Worm (Caenorhabditis elegans): ENCODE data around the gene F46B3.15.

F46B3.15 gene

DNA sequence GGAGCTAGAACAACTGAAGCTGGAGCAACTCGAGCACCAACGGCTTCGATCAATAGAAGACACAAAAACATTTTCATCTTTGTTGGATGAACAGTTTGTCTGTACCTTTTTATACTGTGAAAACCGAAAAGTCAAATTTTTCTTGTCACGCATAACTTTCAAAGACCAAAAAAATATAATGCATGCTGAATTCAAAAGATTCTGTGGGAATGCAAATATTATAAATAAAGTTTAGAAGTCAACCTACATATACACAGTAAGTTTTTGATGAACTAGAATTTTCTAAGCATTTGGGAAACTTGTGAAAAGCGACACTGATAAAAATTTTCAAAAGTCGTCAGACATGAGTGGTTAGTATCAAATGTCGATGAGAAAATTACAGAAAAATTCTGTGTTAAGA, at the start of gene F46B3.15:
Gene F46B3.15, minus strand, starts transcription at position 101 of the 400 bp plus-strand sequence.
- TF ChIP-seq lin-15B (tag; optimal IDR thresholded peaks at IDR 0.05) (no peak), nhr-12 (tag; optimal IDR thresholded peaks at IDR 0.05) (no peak), nhr-43 (tag; optimal IDR thresholded peaks at IDR 0.05; ENCODE audit: poor library complexity, severe bottlenecking) (no peak), lin-39 (tag; optimal IDR thresholded peaks at IDR 0.05) (no peak)

DNA sequence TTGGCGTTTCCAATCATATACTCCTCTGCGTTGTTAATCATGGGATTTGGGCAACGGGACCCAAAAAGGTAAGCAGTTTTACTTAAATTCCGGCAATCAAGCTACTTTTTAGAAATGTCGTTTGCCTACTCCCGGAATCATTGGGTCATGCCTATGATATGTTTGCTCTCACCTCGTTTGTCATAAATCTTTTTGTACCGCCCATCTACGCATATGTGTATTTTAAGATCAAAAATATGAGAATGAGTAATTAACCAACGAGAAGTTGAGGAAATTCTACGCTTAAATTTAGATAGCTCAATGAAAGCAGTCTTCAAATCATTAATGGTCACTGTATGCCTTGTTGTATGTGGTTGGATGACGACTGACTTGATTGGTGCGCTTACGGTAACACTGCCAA, 48.8 kb upstream of the F46B3.15 start:
- TF ChIP-seq snpc-4 (tag; optimal IDR thresholded peaks at IDR 0.05) (no peak), ztf-4 (tag; optimal IDR thresholded peaks at IDR 0.05) (no peak), elt-1 (tag; optimal IDR thresholded peaks at IDR 0.05) (no peak), aly-2 (tag; optimal IDR thresholded peaks at IDR 0.05) (no peak), lsy-12 (tag; optimal IDR thresholded peaks at IDR 0.05) (no peak), fkh-2 (tag; optimal IDR thresholded peaks at IDR 0.05) (no peak), pha-4 (tag; optimal IDR thresholded peaks at IDR 0.05) (no peak), lin-39 (tag; optimal IDR thresholded peaks at IDR 0.05) (no peak), hmg-11 (tag; optimal IDR thresholded peaks at IDR 0.05) (no peak), nhr-25 (tag; optimal IDR thresholded peaks at IDR 0.05) (no peak), unc-62 (GFP tag; optimal IDR thresholded peaks at IDR 0.05) (no peak), nhr-23 (tag; optimal IDR thresholded peaks at IDR 0.05) (no peak), fos-1 (tag; optimal IDR thresholded peaks at IDR 0.05) (no peak), pqm-1 (tag; optimal IDR thresholded peaks at IDR 0.05) (no peak), nhr-12 (tag; optimal IDR thresholded peaks at IDR 0.05) (no peak), ceh-82 (tag; optimal IDR thresholded peaks at IDR 0.05) (no peak), daf-12 (tag; optimal IDR thresholded peaks at IDR 0.05) (no peak), nhr-43 (tag; optimal IDR thresholded peaks at IDR 0.05; ENCODE audit: poor library complexity, severe bottlenecking) (no peak)

DNA sequence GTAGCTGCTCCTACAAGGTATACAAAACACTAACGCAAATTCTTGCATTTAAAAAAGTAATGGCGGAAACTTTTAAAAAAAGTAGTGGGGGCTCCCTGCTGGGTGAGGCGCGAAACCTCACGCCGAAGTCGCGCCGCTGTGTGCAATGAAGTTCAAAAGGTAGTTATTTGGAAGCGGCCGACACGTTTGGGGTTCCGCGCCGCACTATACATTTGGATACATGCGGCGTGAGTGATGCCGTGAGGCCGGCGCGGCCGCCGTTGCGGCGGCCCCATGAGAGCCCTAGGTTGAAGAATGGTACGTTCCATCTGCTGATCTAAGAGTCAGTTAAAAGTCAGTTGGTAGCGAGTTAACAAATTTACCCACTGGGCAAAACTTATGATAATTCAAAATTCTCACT, 48.3 kb upstream of the F46B3.15 start:
- TF ChIP-seq pqm-1 (tag; optimal IDR thresholded peaks at IDR 0.05) = no peak
- no peak for TF ChIP-seq nfya-1 (tag; optimal IDR thresholded peaks at IDR 0.05; ENCODE audit: insufficient read depth)
- TF ChIP-seq snpc-4 (tag; optimal IDR thresholded peaks at IDR 0.05) = peak; percentile 2

DNA sequence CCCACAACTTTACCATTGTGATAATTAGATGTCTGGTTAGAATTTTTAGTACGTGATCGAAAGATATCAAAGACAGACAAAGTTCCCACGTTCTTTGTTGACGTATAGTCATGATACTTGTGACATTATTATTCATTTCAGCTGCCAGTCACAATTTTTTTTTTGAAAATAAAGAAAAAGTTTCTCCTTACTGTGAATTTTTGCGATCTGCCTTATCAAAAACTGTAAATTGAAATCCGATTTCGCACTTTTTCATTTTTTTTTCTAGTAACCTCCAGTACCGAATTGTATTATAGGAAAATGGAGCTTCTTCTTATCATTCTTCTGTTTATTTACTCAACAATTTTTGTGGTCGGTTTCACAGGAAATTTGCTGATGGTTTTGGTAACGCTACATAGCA, 47.6 kb upstream of the F46B3.15 start, which contains the start of gene srsx-35:
Gene srsx-35, plus strand, starts transcription at position 301 of the 400 bp plus-strand sequence.
- TF ChIP-seq zag-1 (tag; optimal IDR thresholded peaks at IDR 0.05) = no peak
- no peak for TF ChIP-seq nhr-43 (tag; optimal IDR thresholded peaks at IDR 0.05; ENCODE audit: poor library complexity, severe bottlenecking)
- TF ChIP-seq pqm-1 (tag; optimal IDR thresholded peaks at IDR 0.05) = no peak
- TF ChIP-seq elt-3 (tag; optimal IDR thresholded peaks at IDR 0.05) = no peak
- TF ChIP-seq daf-12 (tag; optimal IDR thresholded peaks at IDR 0.05) = no peak
- no peak for TF ChIP-seq mml-1 (tag; optimal IDR thresholded peaks at IDR 0.05)
- no peak for TF ChIP-seq unc-62 (GFP tag; optimal IDR thresholded peaks at IDR 0.05)
- no peak for TF ChIP-seq hmg-11 (tag; optimal IDR thresholded peaks at IDR 0.05)
- TF ChIP-seq nhr-23 (tag; optimal IDR thresholded peaks at IDR 0.05) = no peak

DNA sequence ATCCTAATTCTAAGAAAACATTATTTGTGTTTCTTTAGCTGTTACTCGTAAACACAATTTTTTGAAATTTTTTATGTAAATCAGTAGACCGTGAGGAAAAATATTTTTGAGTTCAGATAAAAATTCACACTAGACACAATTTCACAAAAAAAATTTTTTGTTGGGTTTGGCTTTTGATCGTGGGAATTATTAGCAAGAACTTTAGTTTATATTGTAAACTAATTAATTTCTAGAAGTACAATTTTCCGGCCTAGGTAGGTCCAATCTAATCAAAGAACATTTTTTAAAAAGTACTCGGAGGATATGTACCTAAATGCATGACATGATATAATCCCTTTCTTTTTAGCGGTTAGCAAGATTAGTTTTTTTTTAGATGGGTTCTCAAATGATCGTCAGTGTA, 46.7 kb upstream of the F46B3.15 start:
- TF ChIP-seq eor-1 (tag; optimal IDR thresholded peaks at IDR 0.05) (no peak), elt-3 (tag; optimal IDR thresholded peaks at IDR 0.05) (no peak), elt-2 (tag; optimal IDR thresholded peaks at IDR 0.05) (no peak), nfya-1 (tag; optimal IDR thresholded peaks at IDR 0.05; ENCODE audit: insufficient read depth) (no peak), sea-2 (GFP tag; optimal IDR thresholded peaks at IDR 0.05) (no peak), aly-2 (tag; optimal IDR thresholded peaks at IDR 0.05) (no peak), tbx-2 (tag; optimal IDR thresholded peaks at IDR 0.05) (no peak), snpc-4 (tag; optimal IDR thresholded peaks at IDR 0.05) (no peak), fkh-10 (GFP tag; optimal IDR thresholded peaks at IDR 0.05) (no peak), nhr-67 (tag; optimal IDR thresholded peaks at IDR 0.05) (no peak), nhr-11 (tag; optimal IDR thresholded peaks at IDR 0.05) (no peak), hmg-11 (tag; optimal IDR thresholded peaks at IDR 0.05) (no peak), fos-1 (tag; optimal IDR thresholded peaks at IDR 0.05) (no peak), pqm-1 (tag; optimal IDR thresholded peaks at IDR 0.05) (no peak), ceh-28 (tag; optimal IDR thresholded peaks at IDR 0.05) (no peak), elt-1 (tag; optimal IDR thresholded peaks at IDR 0.05) (no peak), jun-1 (tag; optimal IDR thresholded peaks at IDR 0.05) (no peak), lin-15B (tag; optimal IDR thresholded peaks at IDR 0.05) (no peak), daf-12 (tag; optimal IDR thresholded peaks at IDR 0.05) (no peak)
